Worm (Caenorhabditis elegans) whole organism, L4 larva: ENCODE measurements around the gene F23H11.7.
"Not testable (repeated sequence)": the region's sequence is repeated elsewhere in the genome, so short reads cannot be mapped to it uniquely, and the experiment has no call there.

Source experiments
- egl-27 ChIP-seq: sonication (generic microtip); optimal IDR thresholded peaks from 3 replicates; lab custom pipeline; 2017; ENCODE audit warnings: missing biosample characterization, missing genetic modification reagents, missing genetic modification characterization
- fos-1 ChIP-seq: fragments of 150-350 bp; optimal IDR thresholded peaks from 2 replicates; lab custom pipeline; 2014; ENCODE audit warnings: missing biosample characterization, missing genetic modification characterization
- lin-13 ChIP-seq: fragments of 150-350 bp; optimal IDR thresholded peaks from 2 replicates; lab custom pipeline; 2014; ENCODE audit warnings: missing biosample characterization, missing genetic modification reagents, missing genetic modification characterization
- mdl-1 ChIP-seq, 2 experiments: fragments of 150-350 bp in 1 of 2; sonication (generic microtip) in 1 of 2; optimal IDR thresholded peaks; 2 replicates each; lab custom pipeline; 2014 to 2017; ENCODE audit warnings: missing biosample characterization in 2 of 2, missing genetic modification characterization in 2 of 2
- nhr-42 ChIP-seq: fragments of 200-800 bp; sonication (Bioruptor generic); IDR thresholded peaks from 2 replicates; pipeline ENCODE4 v1.3.6; 2022; ENCODE audit warnings: missing genetic modification characterization, missing compliant biosample characterization

ce11 chrIII:931405-931804 lies 12.2 kb upstream of the F23H11.7 start:
- not testable (repeated sequence) for TF ChIP-seq egl-27; fos-1 (tag; lab: Kevin White, UChicago); mdl-1 (tag; optimal IDR thresholded peaks at IDR 0.05; lab: Kevin White, UChicago); lin-13 (GFP tag; lab: Kevin White, UChicago); nhr-42 (GFP tag; lab: Robert Waterston, UW)
